Worm (Caenorhabditis elegans) whole organism, L3 larva: Measurements from ENCODE around the gene cutl-17.

Experiments used
- R02D3.7 ChIP-seq: fragments of 150-350 bp; optimal IDR thresholded peaks from 2 replicates; lab custom pipeline; 2014; ENCODE audit warnings: missing biosample characterization, missing genetic modification characterization
- ZK546.5 ChIP-seq: sonication (generic microtip); optimal IDR thresholded peaks from 2 replicates; lab custom pipeline; 2017; ENCODE audit warnings: missing biosample characterization, missing genetic modification characterization
- aly-2 ChIP-seq: fragments of 150-350 bp; optimal IDR thresholded peaks from 2 replicates; lab custom pipeline; 2014; ENCODE audit warnings: missing biosample characterization, missing genetic modification characterization
- ama-1 ChIP-seq: fragments of 150-350 bp; optimal IDR thresholded peaks from 2 replicates; lab custom pipeline; 2018
- ceh-16 ChIP-seq: sonication (generic microtip); optimal IDR thresholded peaks from 2 replicates; lab custom pipeline; 2017; ENCODE audit warnings: missing biosample characterization, missing genetic modification characterization
- ceh-28 ChIP-seq: fragments of 150-350 bp; optimal IDR thresholded peaks from 2 replicates; lab custom pipeline; 2014; ENCODE audit warnings: missing biosample characterization, missing genetic modification reagents, missing genetic modification characterization
- ceh-82 ChIP-seq: fragments of 150-350 bp; optimal IDR thresholded peaks from 2 replicates; lab custom pipeline; 2014; ENCODE audit warnings: missing biosample characterization, missing genetic modification characterization
- ceh-9 ChIP-seq: sonication (generic microtip); optimal IDR thresholded peaks from 2 replicates; lab custom pipeline; 2018; ENCODE audit warnings: missing biosample characterization, missing genetic modification characterization
- daf-12 ChIP-seq: fragments of 150-350 bp; optimal IDR thresholded peaks from 2 replicates; lab custom pipeline; 2014; ENCODE audit warnings: missing biosample characterization, missing genetic modification reagents, missing genetic modification characterization
- egl-27 ChIP-seq: sonication (generic microtip); optimal IDR thresholded peaks from 4 replicates; lab custom pipeline; 2017; ENCODE audit warnings: missing biosample characterization, missing genetic modification reagents, missing genetic modification characterization
- egl-5 ChIP-seq: fragments of 150-350 bp; optimal IDR thresholded peaks from 2 replicates; lab custom pipeline; 2017; ENCODE audit warnings: missing biosample characterization, missing genetic modification reagents, missing genetic modification characterization, inconsistent platforms
- elt-1 ChIP-seq: fragments of 150-350 bp; optimal IDR thresholded peaks from 2 replicates; lab custom pipeline; 2014; ENCODE audit warnings: missing biosample characterization, missing genetic modification characterization
- elt-2 ChIP-seq: sonication (generic microtip); optimal IDR thresholded peaks from 2 replicates; lab custom pipeline; 2016; ENCODE audit warnings: missing genetic modification reagents, mild to moderate bottlenecking, missing genetic modification characterization, missing compliant biosample characterization
- elt-3 ChIP-seq, 3 experiments: fragments of 150-350 bp in 1 of 3; sonication (generic microtip) in 2 of 3; optimal IDR thresholded peaks; 2 replicates in 2 of 3; 4 replicates in 1 of 3; lab custom pipeline; 2014 to 2017; ENCODE audit warnings: missing biosample characterization in 3 of 3, missing genetic modification characterization in 3 of 3
- eor-1 ChIP-seq, 2 experiments: fragments of 150-350 bp; optimal IDR thresholded peaks; 2 replicates each; lab custom pipeline; 2014 to 2018; ENCODE audit warnings: missing biosample characterization in 2 of 2, missing genetic modification characterization in 2 of 2
- fkh-10 ChIP-seq: sonication (generic microtip); optimal IDR thresholded peaks from 2 replicates; lab custom pipeline; 2017; ENCODE audit warnings: missing biosample characterization, missing genetic modification reagents, missing genetic modification characterization
- fkh-2 ChIP-seq: fragments of 150-350 bp; optimal IDR thresholded peaks from 2 replicates; lab custom pipeline; 2014; ENCODE audit warnings: missing biosample characterization, missing genetic modification reagents, missing genetic modification characterization
- fos-1 ChIP-seq: fragments of 150-350 bp; optimal IDR thresholded peaks from 2 replicates; lab custom pipeline; 2014; ENCODE audit warnings: missing biosample characterization, missing genetic modification characterization
- hmg-11 ChIP-seq: sonication (generic microtip); optimal IDR thresholded peaks from 2 replicates; lab custom pipeline; 2016; ENCODE audit warnings: missing genetic modification characterization, missing compliant biosample characterization
- jun-1 ChIP-seq: fragments of 150-350 bp; optimal IDR thresholded peaks from 2 replicates; lab custom pipeline; 2014; ENCODE audit warnings: missing biosample characterization, missing genetic modification reagents, missing genetic modification characterization
- lin-15B ChIP-seq: fragments of 150-350 bp; optimal IDR thresholded peaks from 2 replicates; lab custom pipeline; 2014; ENCODE audit warnings: missing biosample characterization, missing genetic modification characterization
- lin-39 ChIP-seq: fragments of 150-350 bp; optimal IDR thresholded peaks from 2 replicates; lab custom pipeline; 2018; ENCODE audit warnings: missing biosample characterization, missing genetic modification reagents, missing genetic modification characterization
- lsy-12 ChIP-seq: sonication (generic microtip); optimal IDR thresholded peaks from 2 replicates; lab custom pipeline; 2016; ENCODE audit warnings: mild to moderate bottlenecking, missing genetic modification characterization, missing compliant biosample characterization
- mdl-1 ChIP-seq: fragments of 150-350 bp; optimal IDR thresholded peaks from 2 replicates; lab custom pipeline; 2014; ENCODE audit warnings: missing biosample characterization, missing genetic modification characterization
- mml-1 ChIP-seq: fragments of 150-350 bp; sonication (generic microtip); optimal IDR thresholded peaks from 3 replicates; lab custom pipeline; 2014; ENCODE audit warnings: missing biosample characterization, missing genetic modification characterization
- nfya-1 ChIP-seq: sonication (generic microtip); optimal IDR thresholded peaks from 2 replicates; lab custom pipeline; 2017; ENCODE audit warnings: missing genetic modification characterization, mild to moderate bottlenecking, missing compliant biosample characterization, antibody characterized with exemption, moderate library complexity; ENCODE audit not compliant: insufficient read depth
- nhr-11 ChIP-seq: fragments of 150-350 bp; optimal IDR thresholded peaks from 2 replicates; lab custom pipeline; 2014; ENCODE audit warnings: missing biosample characterization, missing genetic modification characterization
- nhr-12 ChIP-seq: fragments of 150-350 bp; optimal IDR thresholded peaks from 2 replicates; lab custom pipeline; 2014; ENCODE audit warnings: missing biosample characterization, missing genetic modification characterization
- nhr-23 ChIP-seq: fragments of 150-350 bp; optimal IDR thresholded peaks from 2 replicates; lab custom pipeline; 2014; ENCODE audit warnings: missing biosample characterization, missing genetic modification reagents, missing genetic modification characterization
- nhr-237 ChIP-seq: fragments of 150-350 bp; optimal IDR thresholded peaks from 2 replicates; lab custom pipeline; 2014; ENCODE audit warnings: missing biosample characterization, missing genetic modification characterization
- nhr-25 ChIP-seq: sonication (generic microtip); optimal IDR thresholded peaks from 2 replicates; lab custom pipeline; 2017; ENCODE audit warnings: missing biosample characterization, missing genetic modification characterization
- nhr-28 ChIP-seq: fragments of 150-350 bp; optimal IDR thresholded peaks from 2 replicates; lab custom pipeline; 2014; ENCODE audit warnings: missing biosample characterization, missing genetic modification characterization
- nhr-43 ChIP-seq: sonication (generic microtip); optimal IDR thresholded peaks from 2 replicates; lab custom pipeline; 2016; ENCODE audit warnings: mild to moderate bottlenecking, missing genetic modification characterization, missing compliant biosample characterization; ENCODE audit not compliant: poor library complexity, severe bottlenecking
- nhr-67 ChIP-seq: fragments of 150-350 bp; optimal IDR thresholded peaks from 2 replicates; lab custom pipeline; 2014; ENCODE audit warnings: missing biosample characterization, missing genetic modification characterization
- nhr-76 ChIP-seq: fragments of 150-350 bp; sonication (generic microtip); optimal IDR thresholded peaks from 5 replicates; lab custom pipeline; 2014; ENCODE audit warnings: missing biosample characterization, missing genetic modification characterization
- nhr-77 ChIP-seq: fragments of 150-350 bp; optimal IDR thresholded peaks from 2 replicates; lab custom pipeline; 2014; ENCODE audit warnings: missing biosample characterization, missing genetic modification characterization
- pha-4 ChIP-seq: fragments of 150-350 bp; optimal IDR thresholded peaks from 2 replicates; lab custom pipeline; 2014; ENCODE audit warnings: missing biosample characterization, missing genetic modification reagents, missing genetic modification characterization
- pqm-1 ChIP-seq: fragments of 150-350 bp; optimal IDR thresholded peaks from 2 replicates; lab custom pipeline; 2017; ENCODE audit warnings: missing biosample characterization, missing genetic modification characterization, inconsistent platforms
- sea-2 ChIP-seq: fragments of 150-350 bp; sonication (generic microtip); optimal IDR thresholded peaks from 4 replicates; lab custom pipeline; 2014; ENCODE audit warnings: missing biosample characterization, missing genetic modification reagents, missing genetic modification characterization
- skn-1 ChIP-seq: fragments of 150-350 bp; optimal IDR thresholded peaks from 2 replicates; lab custom pipeline; 2014; ENCODE audit warnings: missing biosample characterization, missing genetic modification characterization
- snpc-4 ChIP-seq: fragments of 150-350 bp; optimal IDR thresholded peaks from 2 replicates; lab custom pipeline; 2014; ENCODE audit warnings: missing biosample characterization, missing genetic modification characterization
- tbx-2 ChIP-seq: sonication (generic microtip); optimal IDR thresholded peaks from 2 replicates; lab custom pipeline; 2016; ENCODE audit warnings: mild to moderate bottlenecking, missing genetic modification characterization, missing compliant biosample characterization
- unc-39 ChIP-seq: sonication (generic microtip); optimal IDR thresholded peaks from 4 replicates; lab custom pipeline; 2017; ENCODE audit warnings: missing biosample characterization, missing genetic modification characterization
- unc-62 ChIP-seq: fragments of 150-350 bp; sonication (generic microtip); optimal IDR thresholded peaks from 4 replicates; lab custom pipeline; 2014; ENCODE audit warnings: missing biosample characterization, missing genetic modification reagents, missing genetic modification characterization
- zag-1 ChIP-seq: fragments of 150-350 bp; optimal IDR thresholded peaks from 2 replicates; lab custom pipeline; 2014; ENCODE audit warnings: missing biosample characterization, missing genetic modification characterization
- ztf-11 ChIP-seq: fragments of 150-350 bp; optimal IDR thresholded peaks from 2 replicates; lab custom pipeline; 2014; ENCODE audit warnings: missing biosample characterization, missing genetic modification characterization
- ztf-4 ChIP-seq: fragments of 150-350 bp; optimal IDR thresholded peaks from 2 replicates; lab custom pipeline; 2014; ENCODE audit warnings: missing biosample characterization, missing genetic modification characterization

The cutl-17 gene

ce11 chrIV:9438753-9439152 is 18.5 kb downstream of the cutl-17 start:
- peak; percentile 60 for TF ChIP-seq nhr-25 (tag; lab: Kevin White, UChicago)
- no peak for TF ChIP-seq nhr-67 (tag; lab: Kevin White, UChicago)
- TF ChIP-seq daf-12 (tag; lab: Kevin White, UChicago): no peak
- no peak for TF ChIP-seq fos-1 (tag; lab: Kevin White, UChicago)
- TF ChIP-seq hmg-11 (tag; lab: Kevin White, UChicago): no peak
- no peak for TF ChIP-seq unc-62 (GFP tag; lab: Kevin White, UChicago)
- TF ChIP-seq nhr-43 (tag; lab: Kevin White, UChicago): peak; percentile 56
- TF ChIP-seq skn-1 (tag; lab: Kevin White, UChicago): no peak
- no peak for TF ChIP-seq nhr-76 (tag; lab: Kevin White, UChicago)
- TF ChIP-seq ztf-11 (tag; lab: Kevin White, UChicago): no peak
- TF ChIP-seq elt-1 (tag; lab: Kevin White, UChicago): no peak
- no peak for TF ChIP-seq nhr-28 (tag; lab: Kevin White, UChicago)
- TF ChIP-seq ceh-16 (tag; lab: Kevin White, UChicago): no peak
- TF ChIP-seq ceh-28 (tag; lab: Kevin White, UChicago): no peak
- peak; percentile 40 for TF ChIP-seq tbx-2 (tag; lab: Kevin White, UChicago)
- no peak for TF ChIP-seq fkh-10 (GFP tag; lab: Kevin White, UChicago)
- no peak for TF ChIP-seq aly-2 (tag; lab: Kevin White, UChicago)
- TF ChIP-seq ceh-9: no peak
- no peak for TF ChIP-seq snpc-4 (tag; lab: Kevin White, UChicago)
- no peak for TF ChIP-seq jun-1 (tag; lab: Kevin White, UChicago)
- TF ChIP-seq eor-1 (tag; optimal IDR thresholded peaks at IDR 0.05; lab: Kevin White, UChicago): no peak
- TF ChIP-seq R02D3.7 (tag; lab: Kevin White, UChicago): no peak
- TF ChIP-seq ZK546.5 (tag; lab: Kevin White, UChicago): no peak
- TF ChIP-seq nhr-77 (tag; lab: Kevin White, UChicago): no peak
- no peak for TF ChIP-seq mml-1 (tag; lab: Kevin White, UChicago)
- TF ChIP-seq nhr-237: no peak
- no peak for TF ChIP-seq unc-39
- peak; percentile 50 for TF ChIP-seq elt-2 (tag; lab: Kevin White, UChicago)
- TF ChIP-seq lsy-12 (tag; lab: Kevin White, UChicago): peak; percentile 63
- TF ChIP-seq egl-5: no peak
- no peak for TF ChIP-seq lin-39 (tag; lab: Kevin White, UChicago)
- no peak for TF ChIP-seq nhr-11
- no peak for TF ChIP-seq zag-1 (tag; lab: Kevin White, UChicago)
- no peak for TF ChIP-seq ztf-4 (tag; lab: Kevin White, UChicago)
- no peak for TF ChIP-seq egl-27 (tag; lab: Kevin White, UChicago)
- TF ChIP-seq pqm-1 (tag; lab: Kevin White, UChicago): peak; percentile 4
- TF ChIP-seq fkh-2: no peak
- no peak for TF ChIP-seq ceh-82
- TF ChIP-seq ama-1: peak; percentile 96
- peak; percentile 32 for TF ChIP-seq nhr-23 (tag; lab: Kevin White, UChicago)
- TF ChIP-seq sea-2 (GFP tag; lab: Kevin White, UChicago): no peak
- TF ChIP-seq nhr-12 (tag; lab: Kevin White, UChicago): no peak
- peak; percentile 12 for TF ChIP-seq nfya-1
- peak in 1 of 3 experiments; percentile 10 for TF ChIP-seq elt-3 (tag; optimal IDR thresholded peaks at IDR 0.05; lab: Kevin White, UChicago)
- TF ChIP-seq mdl-1 (tag; lab: Kevin White, UChicago): no peak
- no peak for TF ChIP-seq lin-15B (tag; lab: Kevin White, UChicago)
- no peak for TF ChIP-seq pha-4 (tag; lab: Kevin White, UChicago)
- TF ChIP-seq, all 47 proteins: peak for 10
